Worm (Caenorhabditis elegans) whole organism, L4 larva: Measurements from ENCODE around the gene F49E10.4.

ENCODE experiments used
- F49E8.2 ChIP-seq: sonication (generic microtip); optimal IDR thresholded peaks from 2 replicates; lab custom pipeline; 2016; ENCODE audit warnings: missing compliant biosample characterization, mild to moderate bottlenecking, missing genetic modification characterization, borderline replicate concordance
- egl-27 ChIP-seq: sonication (generic microtip); optimal IDR thresholded peaks from 3 replicates; lab custom pipeline; 2017; ENCODE audit warnings: missing biosample characterization, missing genetic modification reagents, missing genetic modification characterization
- jun-1 ChIP-seq: fragments of 150-350 bp; optimal IDR thresholded peaks from 2 replicates; lab custom pipeline; 2014; ENCODE audit warnings: missing biosample characterization, missing genetic modification reagents, missing genetic modification characterization
- lin-39 ChIP-seq: fragments of 150-350 bp; optimal IDR thresholded peaks from 2 replicates; lab custom pipeline; 2014; ENCODE audit warnings: missing biosample characterization, missing genetic modification reagents, missing genetic modification characterization
- nhr-11 ChIP-seq: fragments of 150-350 bp; optimal IDR thresholded peaks from 2 replicates; lab custom pipeline; 2014; ENCODE audit warnings: missing biosample characterization, missing genetic modification characterization
- nhr-48 ChIP-seq: sonication (generic microtip); optimal IDR thresholded peaks from 2 replicates; lab custom pipeline; 2016; ENCODE audit warnings: mild to moderate bottlenecking, missing genetic modification characterization, missing compliant biosample characterization
- nhr-6 ChIP-seq: fragments of 150-350 bp; optimal IDR thresholded peaks from 2 replicates; lab custom pipeline; 2014; ENCODE audit warnings: missing biosample characterization, missing genetic modification characterization
- nhr-77 ChIP-seq: fragments of 150-350 bp; optimal IDR thresholded peaks from 2 replicates; lab custom pipeline; 2014; ENCODE audit warnings: missing biosample characterization, missing genetic modification characterization
- unc-39 ChIP-seq: sonication (generic microtip); optimal IDR thresholded peaks from 2 replicates; lab custom pipeline; 2017; ENCODE audit warnings: missing biosample characterization, missing genetic modification characterization

ce11 chrX:5897038-5897437 lies 21.4 kb downstream of the F49E10.4 start, which contains the start of gene tbc-16:
- TF ChIP-seq lin-39, result no peak
- TF ChIP-seq unc-39, result no peak
- TF ChIP-seq egl-27 (tag; lab: Kevin White, UChicago), result no peak
- no peak for TF ChIP-seq F49E8.2 (tag; lab: Kevin White, UChicago)
- TF ChIP-seq nhr-11 (tag; lab: Kevin White, UChicago), result no peak
- TF ChIP-seq nhr-77, result no peak
- no peak for TF ChIP-seq nhr-48 (tag; lab: Kevin White, UChicago)
- TF ChIP-seq nhr-6 (tag; lab: Kevin White, UChicago), result no peak
- TF ChIP-seq jun-1 (tag; lab: Kevin White, UChicago), result no peak
